Fruit fly (Drosophila melanogaster) S2 (cell line): ENCODE data around the gene Sgs7.
A peak's percentile ranks its signal among the peaks of the same experiment; 100 is the strongest.

ENCODE experiments used
- CG8478 ChIP-seq: fragments of >200 bp; optimal IDR thresholded peaks from 2 replicates; lab custom pipeline; 2018
- CTCF ChIP-seq, 2 experiments: fragments of >200 bp; optimal IDR thresholded peaks; 2 replicates each; lab custom pipeline; 2018

The Sgs7 gene

dm6 chr3L:11543681-11544299, 34.1 kb downstream of the Sgs7 start:
- TF ChIP-seq CG8478 (lab: Kevin White, UChicago) (no peak), CTCF (optimal IDR thresholded peaks at IDR 0.05; lab: Kevin White, UChicago) (no peak)

- TF ChIP-seq CTCF (optimal IDR thresholded peaks at IDR 0.05; lab: Kevin White, UChicago) (no peak), CG8478 (lab: Kevin White, UChicago) (no peak)
Observed at dm6 chr3L:11547302-11547994, 37.8 kb downstream of the Sgs7 start.

- TF ChIP-seq CG8478 (lab: Kevin White, UChicago) (no peak), CTCF (optimal IDR thresholded peaks at IDR 0.05; lab: Kevin White, UChicago) (no peak)
Observed at dm6 chr3L:11548009-11548408, 38.3 kb downstream of the Sgs7 start.

dm6 chr3L:11549432-11549831, 39.8 kb downstream of the Sgs7 start:
- TF ChIP-seq CTCF (optimal IDR thresholded peaks at IDR 0.05; lab: Kevin White, UChicago) (no peak), CG8478 (lab: Kevin White, UChicago) (no peak)

- no peak for TF ChIP-seq CTCF (optimal IDR thresholded peaks at IDR 0.05; lab: Kevin White, UChicago)
- TF ChIP-seq CG8478 (lab: Kevin White, UChicago) = no peak
Observed at dm6 chr3L:11550359-11551056, 40.8 kb downstream of the Sgs7 start.

dm6 chr3L:11551949-11552348, 42.3 kb downstream of the Sgs7 start:
- TF ChIP-seq CG8478 (lab: Kevin White, UChicago) (no peak), CTCF (optimal IDR thresholded peaks at IDR 0.05; lab: Kevin White, UChicago) (no peak)

- TF ChIP-seq CTCF (optimal IDR thresholded peaks at IDR 0.05; lab: Kevin White, UChicago) = no peak
- TF ChIP-seq CG8478 (lab: Kevin White, UChicago) = no peak
Observed at dm6 chr3L:11552996-11553671, 43.5 kb downstream of the Sgs7 start.

- TF ChIP-seq CG8478 (lab: Kevin White, UChicago) = no peak
Observed at dm6 chr3L:11553672-11554068, 44.0 kb downstream of the Sgs7 start.

- no peak for TF ChIP-seq CTCF (optimal IDR thresholded peaks at IDR 0.05; lab: Kevin White, UChicago)
- TF ChIP-seq CG8478 (lab: Kevin White, UChicago) = no peak
Observed at dm6 chr3L:11554338-11554737, 44.7 kb downstream of the Sgs7 start.

- TF ChIP-seq CTCF (optimal IDR thresholded peaks at IDR 0.05; lab: Kevin White, UChicago) (peak in 1 of 2 experiments; percentile 15), CG8478 (lab: Kevin White, UChicago) (no peak)
Observed at dm6 chr3L:11554796-11555195, 45.1 kb downstream of the Sgs7 start.

dm6 chr3L:11555662-11556460, 46.2 kb downstream of the Sgs7 start:
- TF ChIP-seq CG8478 (lab: Kevin White, UChicago) (no peak), CTCF (optimal IDR thresholded peaks at IDR 0.05; lab: Kevin White, UChicago) (no peak)

- no peak for TF ChIP-seq CTCF (optimal IDR thresholded peaks at IDR 0.05; lab: Kevin White, UChicago)
- no peak for TF ChIP-seq CG8478 (lab: Kevin White, UChicago)
Observed at dm6 chr3L:11556637-11557036, 47.0 kb downstream of the Sgs7 start.

dm6 chr3L:11557209-11557608, 47.5 kb downstream of the Sgs7 start:
- TF ChIP-seq CTCF (optimal IDR thresholded peaks at IDR 0.05; lab: Kevin White, UChicago) (no peak), CG8478 (lab: Kevin White, UChicago) (no peak)
